Worm (Caenorhabditis elegans): ENCODE measurements around the gene Y56A3A.6.

Gene Y56A3A.6

DNA sequence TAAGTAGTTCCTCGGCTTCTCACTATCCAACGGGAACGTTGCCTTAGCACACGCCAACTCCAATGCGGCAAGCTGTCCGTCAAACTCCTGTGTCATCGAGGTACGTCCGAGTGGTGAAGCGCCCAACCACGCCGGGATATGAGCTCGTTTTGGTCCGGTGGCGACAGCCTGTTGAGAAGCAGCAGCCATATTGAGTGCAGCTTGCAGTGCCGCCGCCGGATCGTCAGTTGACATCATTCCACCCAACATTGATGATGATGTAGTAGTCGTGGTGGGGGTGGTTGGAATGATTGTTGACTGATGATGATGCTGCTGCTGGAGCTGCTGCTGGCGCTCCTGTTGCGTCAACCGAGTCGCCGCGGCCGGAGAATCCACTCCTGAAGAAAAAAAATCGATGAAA is 45.2 kb downstream of the Y56A3A.6 start:
- TF ChIP-seq ceh-30 (tag; optimal IDR thresholded peaks at IDR 0.05) (no peak), ceh-18 (tag; optimal IDR thresholded peaks at IDR 0.05) (no peak), C08G9.2 (tag; optimal IDR thresholded peaks at IDR 0.05) (no peak), fax-1 (tag; optimal IDR thresholded peaks at IDR 0.05) (no peak), pqm-1 (tag; optimal IDR thresholded peaks at IDR 0.05) (no peak), nfya-1 (tag; optimal IDR thresholded peaks at IDR 0.05) (no peak), ceh-2 (tag; optimal IDR thresholded peaks at IDR 0.05) (no peak), ahr-1 (tag; optimal IDR thresholded peaks at IDR 0.05) (no peak), ref-2 (tag; optimal IDR thresholded peaks at IDR 0.05) (no peak), nhr-232 (tag; optimal IDR thresholded peaks at IDR 0.05) (no peak), hlh-8 (tag; optimal IDR thresholded peaks at IDR 0.05) (no peak), pax-1 (tag; optimal IDR thresholded peaks at IDR 0.05) (no peak), rnt-1 (tag; optimal IDR thresholded peaks at IDR 0.05) (no peak), mec-3 (tag; optimal IDR thresholded peaks at IDR 0.05; ENCODE audit: borderline replicate concordance) (no peak), elt-2 (tag; optimal IDR thresholded peaks at IDR 0.05) (no peak), unc-86 (tag; optimal IDR thresholded peaks at IDR 0.05) (no peak)

DNA sequence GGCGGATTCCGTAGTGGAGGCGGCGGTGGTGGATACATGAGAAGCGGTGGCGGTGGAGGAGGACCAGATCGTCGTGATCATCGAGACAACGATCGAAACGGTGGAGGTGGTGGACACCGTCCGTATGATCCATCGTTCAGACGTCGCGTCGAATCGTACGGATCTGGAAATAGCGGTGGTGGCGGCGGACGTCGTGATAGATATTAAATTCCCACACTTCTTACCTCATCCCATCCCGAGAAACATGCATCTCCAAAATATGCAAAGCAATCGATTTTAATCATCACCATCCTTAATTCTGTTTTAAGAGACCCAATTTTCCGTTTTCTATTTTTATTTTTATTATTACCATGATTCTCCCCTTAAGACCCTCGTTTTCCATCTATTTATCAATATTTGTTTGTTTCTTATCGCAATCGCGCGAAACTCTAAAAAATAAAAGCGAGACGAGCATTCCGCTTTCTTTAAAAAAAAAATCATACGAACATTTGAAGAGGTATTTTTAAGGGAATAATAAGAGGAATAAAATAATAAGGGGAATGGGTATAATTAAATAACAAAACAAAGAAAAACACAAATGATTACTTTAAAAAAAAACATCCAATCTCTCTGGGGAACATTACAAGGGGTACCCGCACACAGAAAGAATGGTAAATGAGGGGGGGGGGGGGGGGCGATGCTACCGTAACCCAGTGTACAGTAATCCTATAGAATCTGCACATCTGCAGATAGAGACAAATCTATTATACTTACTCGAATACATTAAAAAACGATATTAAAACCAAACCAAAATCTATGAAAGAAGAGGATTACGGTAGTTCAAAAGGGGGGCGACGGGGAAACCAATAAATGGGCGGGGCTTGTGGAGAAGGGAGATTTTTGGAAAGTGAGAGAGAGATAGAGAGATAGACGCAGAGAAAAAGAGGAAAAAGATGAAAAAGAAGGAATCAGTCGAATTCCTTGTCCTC is 47.8 kb downstream of the Y56A3A.6 start:
- no peak for TF ChIP-seq sox-4 (tag; optimal IDR thresholded peaks at IDR 0.05)
- TF ChIP-seq ceh-34 (tag; optimal IDR thresholded peaks at IDR 0.05) = no peak

DNA sequence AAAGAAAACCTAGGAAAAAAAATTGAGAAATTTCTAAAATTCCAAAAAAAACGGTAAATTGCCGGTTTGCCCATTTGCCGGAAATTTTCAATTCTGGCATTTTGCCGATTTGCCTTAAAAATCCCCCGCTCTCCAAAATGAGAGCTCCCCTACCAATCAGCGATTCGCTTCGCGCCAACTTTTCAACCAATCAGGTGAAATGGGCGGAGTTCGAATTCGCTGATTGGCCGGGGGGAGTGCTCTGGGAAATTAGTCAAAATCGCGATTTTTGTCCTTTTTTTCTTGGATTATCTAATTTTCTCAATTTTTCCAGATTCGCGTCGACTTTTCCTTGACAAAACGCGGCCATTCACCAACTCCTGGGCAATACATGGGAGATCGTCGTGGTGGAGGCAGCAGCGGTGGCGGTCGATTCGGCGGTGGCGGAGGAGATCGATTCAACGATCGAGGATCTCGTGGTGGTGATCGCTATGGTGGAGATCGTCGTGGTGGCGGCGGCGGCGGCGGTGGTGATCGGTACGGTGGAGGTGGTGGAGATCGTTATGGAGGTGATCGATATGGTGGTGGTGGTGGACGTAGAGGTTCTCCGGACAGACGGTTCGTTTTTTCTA is 48.9 kb downstream of the Y56A3A.6 start:
- no peak for TF ChIP-seq ztf-16 (tag; optimal IDR thresholded peaks at IDR 0.05)
- peak; percentile 98 for TF ChIP-seq nfya-1 (tag; optimal IDR thresholded peaks at IDR 0.05)

DNA sequence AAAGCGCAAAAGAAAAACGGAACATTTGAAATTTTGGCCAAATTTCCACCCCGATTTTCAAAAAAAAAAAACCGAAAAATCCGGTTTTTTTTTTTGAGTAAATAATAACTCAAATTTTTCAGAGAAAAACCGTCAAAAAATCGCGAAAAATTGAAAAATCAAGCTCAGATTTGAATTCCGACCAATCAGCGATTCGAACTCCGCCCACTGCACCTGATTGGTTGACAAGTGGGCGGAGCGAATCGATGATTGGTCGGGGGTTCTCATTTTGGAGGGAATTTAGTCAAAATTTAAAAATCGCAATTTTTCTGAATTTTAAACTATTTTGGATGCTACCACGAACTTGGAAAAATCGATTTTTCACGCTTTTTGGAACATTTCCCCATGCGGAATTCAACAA is 49.5 kb downstream of the Y56A3A.6 start:
- TF ChIP-seq sox-2 (GFP tag; IDR thresholded peaks at IDR 0.05) = no peak
- no peak for TF ChIP-seq ceh-22 (tag; optimal IDR thresholded peaks at IDR 0.05)
- no peak for TF ChIP-seq pha-4 (tag; optimal IDR thresholded peaks at IDR 0.05)
- no peak for TF ChIP-seq pag-3 (tag; optimal IDR thresholded peaks at IDR 0.05; ENCODE audit: borderline replicate concordance)
- no peak for TF ChIP-seq che-1 (tag; optimal IDR thresholded peaks at IDR 0.05)
- TF ChIP-seq fkh-6 (tag; optimal IDR thresholded peaks at IDR 0.05) = no peak
- peak; percentile 93 for TF ChIP-seq nfya-1 (tag; optimal IDR thresholded peaks at IDR 0.05)

DNA sequence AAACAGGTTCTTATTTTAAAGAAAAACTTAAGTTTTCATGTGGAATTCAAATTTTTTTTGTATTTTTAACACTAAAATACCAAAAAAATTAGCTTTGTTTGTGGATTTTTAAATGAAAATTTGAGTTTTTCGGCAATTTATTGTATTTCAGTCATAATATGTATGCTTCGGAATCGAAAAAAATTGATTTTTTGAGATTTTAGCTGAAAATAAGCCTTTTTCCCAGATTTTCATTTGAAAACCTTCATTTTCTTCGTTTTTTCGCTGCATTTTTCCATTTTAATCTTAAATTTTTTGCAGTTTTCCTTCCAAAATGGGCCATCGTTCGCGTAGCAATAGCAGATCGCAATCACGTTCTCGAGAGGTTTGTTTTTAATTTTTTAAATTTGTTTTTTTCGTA is 52.5 kb downstream of the Y56A3A.6 start, which contains the start of gene rsp-8:
Gene rsp-8 (plus strand): TSS at position 301 of the 400 bp plus-strand sequence.
- TF ChIP-seq ceh-14 (tag; optimal IDR thresholded peaks at IDR 0.05) (no peak), gmeb-2 (tag; optimal IDR thresholded peaks at IDR 0.05) (no peak), ceh-24 (tag; optimal IDR thresholded peaks at IDR 0.05) (no peak), sdc-2 (tag; optimal IDR thresholded peaks at IDR 0.05) (no peak), rnt-1 (tag; optimal IDR thresholded peaks at IDR 0.05) (no peak), zip-5 (tag; optimal IDR thresholded peaks at IDR 0.05) (no peak), sox-4 (tag; optimal IDR thresholded peaks at IDR 0.05) (no peak), K09A11.1 (tag; optimal IDR thresholded peaks at IDR 0.05; ENCODE audit: insufficient read depth) (no peak), ztf-16 (tag; optimal IDR thresholded peaks at IDR 0.05) (no peak), pag-3 (tag; optimal IDR thresholded peaks at IDR 0.05; ENCODE audit: borderline replicate concordance) (no peak), che-1 (tag; optimal IDR thresholded peaks at IDR 0.05) (no peak), unc-42 (tag; optimal IDR thresholded peaks at IDR 0.05) (no peak), lin-11 (tag; optimal IDR thresholded peaks at IDR 0.05) (no peak), ceh-6 (GFP tag; optimal IDR thresholded peaks at IDR 0.05) (no peak), syd-9 (tag; optimal IDR thresholded peaks at IDR 0.05) (no peak), pha-2 (tag; optimal IDR thresholded peaks at IDR 0.05) (no peak), elt-2 (tag; optimal IDR thresholded peaks at IDR 0.05) (no peak), F13H6.1 (tag; optimal IDR thresholded peaks at IDR 0.05) (no peak), nhr-11 (tag; optimal IDR thresholded peaks at IDR 0.05) (no peak), ets-4 (tag; optimal IDR thresholded peaks at IDR 0.05) (no peak)
